Worm (Caenorhabditis elegans): Measurements from ENCODE around the gene srj-9.

srj-9 gene

DNA sequence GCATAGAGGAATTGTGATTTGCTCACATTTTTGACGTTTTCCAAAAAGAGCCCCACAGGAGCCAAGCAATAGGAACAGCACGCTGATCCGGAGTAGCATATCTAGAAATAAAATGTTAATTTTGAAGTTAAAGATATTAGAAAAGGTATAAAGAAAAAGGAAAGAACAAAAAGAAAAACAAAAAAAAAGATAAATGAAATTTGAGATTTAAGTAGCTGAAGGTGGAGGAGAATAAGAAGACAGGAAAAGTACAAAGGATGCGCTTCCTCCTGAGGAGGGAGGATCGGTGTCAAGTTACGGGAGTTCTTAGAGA lies 13.0 kb downstream of the srj-9 start, which contains the start of gene cfz-2:
Gene cfz-2, minus strand, starts transcription at position 101 of the 313 bp plus-strand sequence.
- TF ChIP-seq elt-4 (tag; optimal IDR thresholded peaks at IDR 0.05) (no peak), ceh-34 (tag; optimal IDR thresholded peaks at IDR 0.05) (peak; percentile 71)

DNA sequence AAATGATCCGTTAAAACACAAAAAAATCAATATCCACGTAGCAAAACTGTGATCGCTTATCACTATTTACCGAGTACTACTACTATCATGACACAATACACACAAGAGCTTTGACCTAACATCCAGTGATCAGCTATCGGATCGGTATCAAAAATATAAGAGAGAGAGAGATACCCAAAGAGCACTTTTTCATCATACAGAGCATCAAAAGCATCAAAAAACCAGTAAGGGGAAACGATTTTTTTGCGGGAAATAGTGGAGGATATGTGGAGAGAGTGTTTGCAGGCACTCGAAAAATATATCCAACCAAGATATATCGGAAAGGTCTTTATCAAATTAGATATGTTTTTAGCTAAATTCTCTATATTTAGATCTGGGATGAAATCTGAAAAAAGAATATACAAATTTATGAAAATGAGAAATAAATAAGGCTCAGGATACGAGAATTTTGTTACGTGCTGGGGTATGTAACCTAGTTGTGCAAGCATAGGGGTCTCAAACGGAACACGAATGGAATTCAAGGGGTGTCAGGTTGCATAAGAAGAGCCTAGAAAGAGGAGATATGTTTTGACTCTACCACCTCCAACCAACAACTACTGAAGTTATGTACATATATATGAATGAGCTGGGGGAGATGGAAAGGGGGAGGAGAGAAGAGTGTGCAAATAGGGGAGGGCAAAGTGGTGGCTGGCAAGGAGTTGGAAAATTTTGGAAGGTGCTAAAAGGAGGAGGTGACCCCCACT lies 13.5 kb downstream of the srj-9 start:
- TF ChIP-seq ceh-18 (tag; optimal IDR thresholded peaks at IDR 0.05): no peak
- no peak for TF ChIP-seq ceh-24 (tag; optimal IDR thresholded peaks at IDR 0.05)
- TF ChIP-seq ceh-2 (tag; optimal IDR thresholded peaks at IDR 0.05): no peak
- TF ChIP-seq elt-2 (tag; optimal IDR thresholded peaks at IDR 0.05): no peak
- TF ChIP-seq ceh-34 (tag; optimal IDR thresholded peaks at IDR 0.05): peak; percentile 92
- TF ChIP-seq odd-2 (tag; optimal IDR thresholded peaks at IDR 0.05): no peak
- TF ChIP-seq lin-11 (tag; optimal IDR thresholded peaks at IDR 0.05): no peak
- no peak for TF ChIP-seq ztf-16 (tag; optimal IDR thresholded peaks at IDR 0.05)
- TF ChIP-seq tbx-2 (tag; optimal IDR thresholded peaks at IDR 0.05): peak; percentile 37
- TF ChIP-seq unc-55 (GFP tag; optimal IDR thresholded peaks at IDR 0.05): no peak
- no peak for TF ChIP-seq pag-3 (tag; optimal IDR thresholded peaks at IDR 0.05; ENCODE audit: borderline replicate concordance)
- no peak for TF ChIP-seq sox-2 (GFP tag; IDR thresholded peaks at IDR 0.05)
- no peak for TF ChIP-seq hlh-30 (tag; optimal IDR thresholded peaks at IDR 0.05; ENCODE audit: insufficient read depth)
- no peak for TF ChIP-seq syd-9 (tag; optimal IDR thresholded peaks at IDR 0.05)
- peak; percentile 2 for TF ChIP-seq ceh-19 (GFP tag; optimal IDR thresholded peaks at IDR 0.05)
- no peak for TF ChIP-seq ttx-3 (tag; optimal IDR thresholded peaks at IDR 0.05)
- no peak for TF ChIP-seq mec-3 (tag; optimal IDR thresholded peaks at IDR 0.05; ENCODE audit: borderline replicate concordance)
- no peak for TF ChIP-seq rnt-1 (tag; optimal IDR thresholded peaks at IDR 0.05)
- TF ChIP-seq ceh-30 (tag; optimal IDR thresholded peaks at IDR 0.05): no peak
- TF ChIP-seq ref-2 (tag; optimal IDR thresholded peaks at IDR 0.05): peak; percentile 23
- no peak for TF ChIP-seq ahr-1 (tag; optimal IDR thresholded peaks at IDR 0.05)

DNA sequence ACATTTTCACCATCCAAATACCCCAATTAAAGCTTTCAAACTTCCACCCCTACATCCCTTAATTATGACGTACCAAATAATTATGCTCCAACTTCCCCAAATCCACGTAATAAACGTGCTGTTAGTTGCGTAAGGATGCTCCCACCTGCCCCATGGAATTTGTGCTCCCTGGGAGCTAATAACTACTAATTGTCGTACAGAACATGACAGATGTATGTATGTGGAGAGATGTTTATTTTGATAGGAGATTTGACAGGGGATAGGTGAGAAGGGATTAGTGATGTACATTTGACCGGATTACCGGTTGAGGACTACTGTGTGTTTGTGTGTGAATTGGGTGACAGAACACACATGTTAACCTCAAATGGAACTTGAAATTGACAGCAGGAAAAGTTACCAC lies 18.1 kb downstream of the srj-9 start:
- TF ChIP-seq tbx-2 (tag; optimal IDR thresholded peaks at IDR 0.05) (peak; percentile 8), ceh-6 (GFP tag; optimal IDR thresholded peaks at IDR 0.05) (no peak)

DNA sequence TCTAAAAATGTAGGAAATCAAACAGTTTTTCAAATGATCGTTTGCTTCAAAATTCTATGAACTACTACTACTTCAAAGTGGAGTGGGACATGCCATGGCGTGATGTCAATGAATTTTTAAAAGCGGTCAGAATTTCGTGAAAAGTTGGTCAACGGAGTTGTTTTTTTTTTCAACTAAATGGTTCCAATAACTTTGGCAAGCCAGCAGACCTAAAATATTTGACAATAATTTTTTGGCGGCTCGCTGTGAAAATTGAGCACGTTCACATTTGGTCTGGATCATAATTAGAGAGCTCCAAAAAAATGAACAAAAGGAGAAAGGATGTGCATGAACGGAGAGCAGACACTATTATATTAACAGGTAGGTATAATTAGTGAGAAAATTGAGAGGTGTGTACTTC lies 18.6 kb downstream of the srj-9 start:
- TF ChIP-seq npax-4 (tag; optimal IDR thresholded peaks at IDR 0.05) (no peak), ref-2 (tag; optimal IDR thresholded peaks at IDR 0.05) (peak; percentile 72), ceh-24 (tag; optimal IDR thresholded peaks at IDR 0.05) (no peak)

DNA sequence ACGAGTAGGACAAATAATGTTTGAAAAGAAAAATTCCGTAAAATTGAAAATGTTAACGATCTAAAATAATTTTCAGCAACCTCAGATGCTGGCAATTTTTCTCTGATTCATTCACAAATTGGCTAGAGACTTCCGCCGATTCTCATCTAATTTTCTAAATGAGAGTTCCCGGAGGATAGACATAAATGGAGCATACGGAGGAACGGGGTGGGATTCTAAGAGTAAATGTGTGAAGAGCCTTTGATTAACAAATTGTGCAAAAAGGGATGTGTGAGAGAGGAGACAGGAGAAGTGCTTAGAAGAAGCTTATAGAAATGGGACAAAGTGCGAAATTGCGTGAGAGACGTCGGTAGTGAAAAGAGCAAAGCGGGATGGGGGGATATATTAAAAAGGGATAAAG lies 19.9 kb downstream of the srj-9 start:
- TF ChIP-seq T23F11.4 (GFP tag; optimal IDR thresholded peaks at IDR 0.05): no peak
- no peak for TF ChIP-seq ceh-18 (tag; optimal IDR thresholded peaks at IDR 0.05)
- peak; percentile 65 for TF ChIP-seq unc-42 (tag; optimal IDR thresholded peaks at IDR 0.05)
- TF ChIP-seq ceh-9 (tag; optimal IDR thresholded peaks at IDR 0.05): no peak

ce11 chrV:3452489-3452888 lies 20.7 kb downstream of the srj-9 start:
- TF ChIP-seq unc-42 (tag; optimal IDR thresholded peaks at IDR 0.05) (peak; percentile 89), npax-4 (tag; optimal IDR thresholded peaks at IDR 0.05) (no peak)

ce11 chrV:3454620-3455019 lies 22.9 kb downstream of the srj-9 start:
- TF ChIP-seq unc-42 (tag; optimal IDR thresholded peaks at IDR 0.05) (peak; percentile 82), ref-2 (tag; optimal IDR thresholded peaks at IDR 0.05) (peak; percentile 28), unc-55 (GFP tag; optimal IDR thresholded peaks at IDR 0.05) (peak; percentile 38), ztf-16 (tag; optimal IDR thresholded peaks at IDR 0.05) (no peak), tbx-7 (tag; optimal IDR thresholded peaks at IDR 0.05) (no peak), ceh-22 (tag; optimal IDR thresholded peaks at IDR 0.05) (no peak), rnt-1 (tag; optimal IDR thresholded peaks at IDR 0.05) (peak; percentile 9)
